Worm (Caenorhabditis elegans) whole organism, L4 larva: Measurements from ENCODE around the gene T16A9.5.
A peak's percentile ranks its signal among the peaks of the same experiment; 100 is the strongest.

Experiments
- F44E2.7 ChIP-seq: fragments of 200-800 bp; sonication (Bioruptor generic); IDR thresholded peaks from 2 replicates; pipeline ENCODE4 v2.1.2; 2022; ENCODE audit warnings: missing genetic modification characterization, missing compliant biosample characterization
- T26A8.4 ChIP-seq: fragments of 200-800 bp; sonication (Bioruptor generic); IDR thresholded peaks from 2 replicates; pipeline ENCODE4 v1.3.6; 2022; ENCODE audit warnings: missing genetic modification characterization, missing compliant biosample characterization
- Y105C5A.15 ChIP-seq: fragments of 200-800 bp; sonication (Bioruptor generic); IDR thresholded peaks from 2 replicates; pipeline ENCODE4 v1.3.6; 2022; ENCODE audit warnings: missing genetic modification characterization, missing compliant biosample characterization
- Y48G9A.11 ChIP-seq: fragments of 200-800 bp; sonication (Bioruptor generic); IDR thresholded peaks from 2 replicates; pipeline ENCODE4 v1.3.6; 2022; ENCODE audit warnings: missing genetic modification reagents, missing genetic modification characterization, missing compliant biosample characterization
- Y75B8A.6 ChIP-seq: fragments of 200-800 bp; sonication (Bioruptor generic); IDR thresholded peaks from 2 replicates; pipeline ENCODE4 v1.3.6; 2022; ENCODE audit warnings: missing genetic modification reagents, missing genetic modification characterization, missing compliant biosample characterization
- ZK337.2 ChIP-seq: fragments of 200-800 bp; sonication (Bioruptor generic); IDR thresholded peaks from 2 replicates; pipeline ENCODE4 v1.3.6; 2022; ENCODE audit warnings: missing genetic modification reagents, missing genetic modification characterization, missing compliant biosample characterization
- ZK546.5 ChIP-seq, 2 experiments: sonication (generic microtip); optimal IDR thresholded peaks; 2 replicates each; lab custom pipeline; 2017; ENCODE audit warnings: missing biosample characterization in 2 of 2, missing genetic modification characterization in 2 of 2
- aha-1 ChIP-seq: fragments of 150-350 bp; peaks from one replicate; lab custom pipeline; 2014; ENCODE audit warnings: missing biosample characterization, missing genetic modification characterization
- arid-1 ChIP-seq: fragments of 200-800 bp; sonication (Bioruptor generic); conservative IDR thresholded peaks from 2 replicates; pipeline ENCODE4 v1.3.6; 2022; ENCODE audit warnings: missing genetic modification reagents, missing genetic modification characterization, missing compliant biosample characterization
- attf-4 ChIP-seq: sonication (generic microtip); optimal IDR thresholded peaks from 3 replicates; lab custom pipeline; 2017; ENCODE audit warnings: missing biosample characterization, missing genetic modification characterization
- ceh-20 ChIP-seq: fragments of 200-800 bp; sonication (Bioruptor generic); IDR thresholded peaks from 2 replicates; pipeline ENCODE4 v1.3.6; 2022; ENCODE audit warnings: missing genetic modification reagents, missing genetic modification characterization, missing compliant biosample characterization
- ceh-82 ChIP-seq: sonication (generic microtip); optimal IDR thresholded peaks from 2 replicates; lab custom pipeline; 2017; ENCODE audit warnings: missing biosample characterization, missing genetic modification characterization
- daf-16 ChIP-seq, 3 experiments: sonication (generic microtip); optimal IDR thresholded peaks; 2 replicates each; lab custom pipeline; 2016 to 2017; ENCODE audit warnings: missing genetic modification characterization in 3 of 3, missing genetic modification reagents in 3 of 3, mild to moderate bottlenecking in 2 of 3, missing compliant biosample characterization in 2 of 3, missing biosample characterization in 1 of 3, moderate library complexity in 1 of 3
- daf-19 ChIP-seq: fragments of 200-800 bp; sonication (Bioruptor generic); conservative IDR thresholded peaks from 2 replicates; pipeline ENCODE4 v1.3.6; 2022; ENCODE audit warnings: missing genetic modification characterization, missing compliant biosample characterization
- fkh-10 ChIP-seq: fragments of 150-350 bp; optimal IDR thresholded peaks from 2 replicates; lab custom pipeline; 2014; ENCODE audit warnings: missing biosample characterization, missing genetic modification reagents, missing genetic modification characterization
- fos-1 ChIP-seq: fragments of 150-350 bp; optimal IDR thresholded peaks from 2 replicates; lab custom pipeline; 2014; ENCODE audit warnings: missing biosample characterization, missing genetic modification characterization
- hlh-11 ChIP-seq: fragments of 200-800 bp; sonication (Bioruptor generic); optimal IDR thresholded peaks from 2 replicates; lab custom pipeline; 2018; ENCODE audit warnings: mild to moderate bottlenecking, missing genetic modification characterization, missing compliant biosample characterization
- hlh-30 ChIP-seq: sonication (generic microtip); optimal IDR thresholded peaks from 2 replicates; lab custom pipeline; 2017; ENCODE audit warnings: antibody characterized with exemption, mild to moderate bottlenecking, missing genetic modification characterization, missing compliant biosample characterization; ENCODE audit not compliant: insufficient read depth
- hmg-1.1 ChIP-seq: fragments of 200-800 bp; sonication (Bioruptor generic); IDR thresholded peaks from 2 replicates; pipeline ENCODE4 v1.3.6; 2022; ENCODE audit warnings: missing genetic modification reagents, missing genetic modification characterization, missing compliant biosample characterization
- jun-1 ChIP-seq: fragments of 150-350 bp; optimal IDR thresholded peaks from 2 replicates; lab custom pipeline; 2014; ENCODE audit warnings: missing biosample characterization, missing genetic modification reagents, missing genetic modification characterization
- madf-5 ChIP-seq, 2 experiments: fragments of 200-800 bp; sonication (Bioruptor generic); IDR thresholded peaks; 2 replicates each; pipeline ENCODE4 v1.3.6; 2022; ENCODE audit warnings: missing compliant biosample characterization in 2 of 2, missing genetic modification characterization in 2 of 2
- madf-9 ChIP-seq: fragments of 200-800 bp; sonication (Bioruptor generic); conservative IDR thresholded peaks from 2 replicates; pipeline ENCODE4 v1.3.6; 2022; ENCODE audit warnings: missing genetic modification reagents, missing genetic modification characterization, missing compliant biosample characterization
- nhr-10 ChIP-seq: fragments of 150-350 bp; optimal IDR thresholded peaks from 2 replicates; lab custom pipeline; 2014; ENCODE audit warnings: missing biosample characterization, missing genetic modification characterization
- nhr-11 ChIP-seq: fragments of 150-350 bp; optimal IDR thresholded peaks from 2 replicates; lab custom pipeline; 2014; ENCODE audit warnings: missing biosample characterization, missing genetic modification characterization
- nhr-111 ChIP-seq: fragments of 200-800 bp; sonication (Bioruptor generic); optimal IDR thresholded peaks from 2 replicates; lab custom pipeline; 2018; ENCODE audit warnings: mild to moderate bottlenecking, missing genetic modification characterization, missing compliant biosample characterization
- nhr-42 ChIP-seq: fragments of 200-800 bp; sonication (Bioruptor generic); IDR thresholded peaks from 2 replicates; pipeline ENCODE4 v1.3.6; 2022; ENCODE audit warnings: missing genetic modification characterization, missing compliant biosample characterization
- nhr-6 ChIP-seq: fragments of 150-350 bp; optimal IDR thresholded peaks from 2 replicates; lab custom pipeline; 2014; ENCODE audit warnings: missing biosample characterization, missing genetic modification characterization
- nhr-76 ChIP-seq: fragments of 150-350 bp; optimal IDR thresholded peaks from 2 replicates; lab custom pipeline; 2014; ENCODE audit warnings: missing biosample characterization, missing genetic modification characterization
- rbr-2 ChIP-seq: sonication (generic microtip); optimal IDR thresholded peaks from 2 replicates; lab custom pipeline; 2016; ENCODE audit warnings: missing genotype, missing genetic modification characterization, missing compliant biosample characterization
- saeg-2 ChIP-seq: fragments of 200-800 bp; sonication (Bioruptor generic); IDR thresholded peaks from 2 replicates; pipeline ENCODE4 v1.3.6; 2022; ENCODE audit warnings: missing genetic modification reagents, missing genetic modification characterization, missing compliant biosample characterization
- sdz-12 ChIP-seq: fragments of 200-800 bp; sonication (Bioruptor generic); optimal IDR thresholded peaks from 2 replicates; lab custom pipeline; 2018; ENCODE audit warnings: mild to moderate bottlenecking, missing genetic modification characterization, missing compliant biosample characterization
- set-16 ChIP-seq: fragments of 200-800 bp; sonication (Bioruptor generic); IDR thresholded peaks from 2 replicates; pipeline ENCODE4 v1.3.6; 2022; ENCODE audit warnings: missing genetic modification reagents, missing genetic modification characterization, missing compliant biosample characterization
- snpc-4 ChIP-seq: fragments of 150-350 bp; optimal IDR thresholded peaks from 2 replicates; lab custom pipeline; 2014; ENCODE audit warnings: missing biosample characterization, missing genetic modification characterization
- spr-1 ChIP-seq: sonication (generic microtip); optimal IDR thresholded peaks from 2 replicates; lab custom pipeline; 2016; ENCODE audit warnings: mild to moderate bottlenecking, missing genetic modification characterization, missing compliant biosample characterization
- unc-39 ChIP-seq: sonication (generic microtip); optimal IDR thresholded peaks from 2 replicates; lab custom pipeline; 2017; ENCODE audit warnings: missing biosample characterization, missing genetic modification characterization
- unc-62 ChIP-seq, 3 experiments: fragments of 150-350 bp in 1 of 3; sonication (generic microtip); optimal IDR thresholded peaks in 2 of 3; peaks in 1 of 3; 1 replicate in 1 of 3; 2 replicates in 2 of 3; lab custom pipeline; 2014 to 2017; ENCODE audit warnings: missing biosample characterization in 3 of 3, missing genetic modification characterization in 3 of 3, missing genetic modification reagents in 3 of 3, missing genotype in 1 of 3
- vab-7 ChIP-seq: fragments of 200-800 bp; sonication (Bioruptor generic); IDR thresholded peaks from 2 replicates; pipeline ENCODE4 v1.3.6; 2022; ENCODE audit warnings: missing genetic modification reagents, missing genetic modification characterization, missing compliant biosample characterization
- zag-1 ChIP-seq: fragments of 150-350 bp; optimal IDR thresholded peaks from 2 replicates; lab custom pipeline; 2014; ENCODE audit warnings: missing biosample characterization, missing genetic modification characterization
- zip-2 ChIP-seq: fragments of 150-350 bp; optimal IDR thresholded peaks from 2 replicates; lab custom pipeline; 2014; ENCODE audit warnings: missing biosample characterization, missing genetic modification characterization

The T16A9.5 gene

ce11 chrV:14248654-14249053 lies 33.6 kb upstream of the T16A9.5 start, which contains the start of gene K02E11.6:
K02E11.6 (plus strand) TSS chrV:14248802.
- TF ChIP-seq daf-19 (GFP tag; lab: Robert Waterston, UW) (no peak), hmg-1.1 (GFP tag; lab: Robert Waterston, UW) (no peak), madf-9 (no peak), jun-1 (tag; lab: Kevin White, UChicago) (no peak), Y48G9A.11 (no peak), Y105C5A.15 (GFP tag; lab: Robert Waterston, UW) (no peak), unc-62 (GFP tag; optimal IDR thresholded peaks at IDR 0.05 in 1 of 2; lab: Kevin White, UChicago) (peak in 1 of 2 experiments; percentile 98), unc-62 (tag; optimal IDR thresholded peaks at IDR 0.05; lab: Kevin White, UChicago) (no peak), daf-16 (GFP tag; optimal IDR thresholded peaks at IDR 0.05; lab: Kevin White, UChicago) (no peak), daf-16 (tag; optimal IDR thresholded peaks at IDR 0.05; lab: Kevin White, UChicago) (no peak), ZK546.5 (tag; optimal IDR thresholded peaks at IDR 0.05; lab: Kevin White, UChicago) (no peak)

- no peak for TF ChIP-seq ceh-82 (tag; lab: Kevin White, UChicago)
- no peak for TF ChIP-seq nhr-42
- no peak for TF ChIP-seq Y75B8A.6 (GFP tag; lab: Robert Waterston, UW)
- TF ChIP-seq arid-1, result no peak
- no peak for TF ChIP-seq fos-1
- no peak for TF ChIP-seq Y105C5A.15 (GFP tag; lab: Robert Waterston, UW)
- no peak for TF ChIP-seq hlh-30 (tag; lab: Kevin White, UChicago)
- no peak for TF ChIP-seq F44E2.7 (GFP tag; lab: Robert Waterston, UW)
- no peak for TF ChIP-seq sdz-12
Observed at ce11 chrV:14248025-14248424, 33.0 kb upstream of the T16A9.5 start, which contains the start of gene K02E11.4. K02E11.4 (minus strand) TSS chrV:14248125.

- no peak for TF ChIP-seq vab-7 (GFP tag; lab: Robert Waterston, UW)
- no peak for TF ChIP-seq unc-39 (tag; lab: Kevin White, UChicago)
- TF ChIP-seq zag-1 (tag; lab: Kevin White, UChicago), result no peak
- no peak for TF ChIP-seq hlh-11
- no peak for TF ChIP-seq ceh-20
- no peak for TF ChIP-seq fos-1
- TF ChIP-seq fkh-10 (GFP tag; lab: Kevin White, UChicago), result no peak
- no peak for TF ChIP-seq sdz-12
- no peak for TF ChIP-seq ZK546.5 (tag; optimal IDR thresholded peaks at IDR 0.05; lab: Kevin White, UChicago)
- no peak for TF ChIP-seq saeg-2 (GFP tag; lab: Robert Waterston, UW)
- no peak for TF ChIP-seq nhr-10 (tag; lab: Kevin White, UChicago)
- no peak for TF ChIP-seq attf-4 (tag; lab: Kevin White, UChicago)
Observed at ce11 chrV:14246761-14247160, 31.8 kb upstream of the T16A9.5 start, which contains the start of gene K02E11.3. K02E11.3 (minus strand) TSS chrV:14246861.

ce11 chrV:14243904-14244303 lies 28.9 kb upstream of the T16A9.5 start, which contains the start of gene sre-7:
sre-7 (plus strand) TSS chrV:14244204.
- no peak for TF ChIP-seq nhr-6
- TF ChIP-seq ceh-82 (tag; lab: Kevin White, UChicago), result no peak
- TF ChIP-seq daf-16 (GFP tag; optimal IDR thresholded peaks at IDR 0.05; lab: Kevin White, UChicago), result no peak
- no peak for TF ChIP-seq daf-16 (tag; optimal IDR thresholded peaks at IDR 0.05; lab: Kevin White, UChicago)
- no peak for TF ChIP-seq attf-4 (tag; lab: Kevin White, UChicago)
- TF ChIP-seq nhr-42, result no peak
- no peak for TF ChIP-seq nhr-76 (tag; lab: Kevin White, UChicago)
- no peak for TF ChIP-seq rbr-2
- no peak for TF ChIP-seq T26A8.4 (GFP tag; lab: Robert Waterston, UW)
- no peak for TF ChIP-seq F44E2.7 (GFP tag; lab: Robert Waterston, UW)
- TF ChIP-seq zip-2 (tag; lab: Kevin White, UChicago), result no peak

- TF ChIP-seq snpc-4 (tag; lab: Kevin White, UChicago) (no peak), set-16 (peak; percentile 97), nhr-6 (no peak), aha-1 (tag; lab: Kevin White, UChicago) (peak; percentile 56), ZK337.2 (no peak), nhr-111 (GFP tag; lab: Kevin White, UChicago) (no peak), spr-1 (tag; lab: Kevin White, UChicago) (peak; percentile 9), nhr-11 (tag; lab: Kevin White, UChicago) (no peak), madf-5 (GFP tag; IDR thresholded peaks at IDR 0.05; lab: Robert Waterston, UW) (0 out of 4 replicates have a peak, but pooled peaks of 1 of the 2 experiments have one; percentile 40)
Observed at ce11 chrV:14240694-14241201, 25.7 kb upstream of the T16A9.5 start, which contains the start of gene K02E11.10. K02E11.10 (minus strand) TSS chrV:14241151.
